Worm (Caenorhabditis elegans) whole organism, young adult: Measurements from ENCODE around the gene F19C7.8.

Experiments
- ceh-58 ChIP-seq: fragments of 200-800 bp; sonication (Bioruptor generic); IDR thresholded peaks from 2 replicates; pipeline ENCODE4 v1.3.6; 2022; ENCODE audit warnings: missing genetic modification characterization, missing compliant biosample characterization
- hlh-12 ChIP-seq: sonication (generic microtip); optimal IDR thresholded peaks from 2 replicates; lab custom pipeline; 2016; ENCODE audit warnings: missing genetic modification characterization, missing compliant biosample characterization
- lin-35 ChIP-seq, 3 experiments: fragments of 150-350 bp in 2 of 3; sonication (generic microtip) in 1 of 3; optimal IDR thresholded peaks; 2 replicates each; lab custom pipeline; 2014 to 2018; ENCODE audit warnings: missing biosample characterization in 3 of 3, missing genetic modification characterization in 3 of 3, missing genetic modification reagents in 3 of 3
- lsy-27 ChIP-seq: sonication (generic microtip); optimal IDR thresholded peaks from 2 replicates; lab custom pipeline; 2017; ENCODE audit warnings: missing genetic modification characterization, mild to moderate bottlenecking, missing compliant biosample characterization, antibody characterized with exemption, missing genotype, borderline replicate concordance; ENCODE audit not compliant: insufficient read depth
- nhr-179 ChIP-seq: sonication (generic microtip); optimal IDR thresholded peaks from 2 replicates; lab custom pipeline; 2016; ENCODE audit warnings: mild to moderate bottlenecking, missing genetic modification characterization, missing compliant biosample characterization
- snpc-4 ChIP-seq, 5 experiments: fragments of 150-350 bp in 1 of 5; sonication (generic microtip) in 4 of 5; optimal IDR thresholded peaks; 2 replicates each; lab custom pipeline; 2014 to 2018; ENCODE audit warnings: missing genetic modification characterization in 5 of 5, missing biosample characterization in 3 of 5, antibody characterized with exemption in 2 of 5, mild to moderate bottlenecking in 2 of 5, missing compliant biosample characterization in 2 of 5, missing genotype in 2 of 5, moderate library complexity in 2 of 5, missing genetic modification reagents in 1 of 5
- unc-130 ChIP-seq: sonication (generic microtip); optimal IDR thresholded peaks from 2 replicates; lab custom pipeline; 2016; ENCODE audit warnings: missing genetic modification reagents, missing genetic modification characterization, missing compliant biosample characterization
- unc-62 ChIP-seq: fragments of 150-350 bp; optimal IDR thresholded peaks from 2 replicates; lab custom pipeline; 2014; ENCODE audit warnings: missing biosample characterization, missing genetic modification reagents, missing genetic modification characterization

DNA sequence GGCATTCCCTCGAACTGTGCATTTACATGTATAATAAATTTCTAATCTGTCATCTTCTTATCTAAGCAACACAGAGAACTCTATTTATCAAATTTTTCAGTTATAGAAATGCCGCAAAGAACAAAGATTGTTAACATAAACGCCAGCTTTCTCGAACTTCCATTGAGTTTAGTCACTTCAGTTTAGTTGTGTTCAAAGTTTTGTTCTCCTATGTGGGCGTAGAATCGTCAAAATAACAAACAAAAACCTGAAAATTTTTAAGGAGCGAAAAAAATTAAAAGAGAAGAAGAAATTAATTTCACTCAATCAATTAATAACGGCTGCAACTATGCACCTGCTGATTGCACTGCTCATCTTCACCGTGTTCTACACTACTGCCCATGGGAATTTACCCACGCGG, 1.9 kb downstream of the F19C7.8 start, which contains the start of gene R105.5:
- TF ChIP-seq snpc-4 (GFP tag; optimal IDR thresholded peaks at IDR 0.05; lab: Kevin White, UChicago) (no peak), snpc-4 (tag; optimal IDR thresholded peaks at IDR 0.05; lab: Kevin White, UChicago) (no peak), hlh-12 (tag; lab: Kevin White, UChicago) (no peak), nhr-179 (tag; lab: Kevin White, UChicago) (no peak), unc-130 (GFP tag; lab: Kevin White, UChicago) (no peak), lsy-27 (tag; lab: Kevin White, UChicago) (no peak), unc-62 (GFP tag; lab: Kevin White, UChicago) (no peak), lin-35 (GFP tag; optimal IDR thresholded peaks at IDR 0.05; lab: Kevin White, UChicago) (no peak), ceh-58 (GFP tag; lab: Robert Waterston, UW) (no peak)
